Worm (Caenorhabditis elegans) whole organism, late embryonic: ENCODE measurements around the gene vps-41.

Source experiments
- C08G9.2 ChIP-seq: sonication (generic microtip); optimal IDR thresholded peaks from 2 replicates; lab custom pipeline; 2016; ENCODE audit warnings: mild to moderate bottlenecking, missing genetic modification characterization, moderate library complexity, missing compliant biosample characterization
- C38D4.7 ChIP-seq: fragments of 200-800 bp; sonication (Bioruptor generic); optimal IDR thresholded peaks from 2 replicates; lab custom pipeline; 2018; ENCODE audit warnings: mild to moderate bottlenecking, missing genetic modification characterization, moderate library complexity, missing compliant biosample characterization
- F13H6.1 ChIP-seq: sonication (generic microtip); optimal IDR thresholded peaks from 2 replicates; lab custom pipeline; 2016; ENCODE audit warnings: missing genetic modification characterization, missing compliant biosample characterization
- K02D7.2 ChIP-seq: sonication (generic microtip); optimal IDR thresholded peaks from 2 replicates; lab custom pipeline; 2017; ENCODE audit warnings: mild to moderate bottlenecking, missing genetic modification characterization, missing compliant biosample characterization
- K09A11.1 ChIP-seq: sonication (generic microtip); optimal IDR thresholded peaks from 2 replicates; lab custom pipeline; 2017; ENCODE audit warnings: antibody characterized with exemption, mild to moderate bottlenecking, missing genetic modification characterization, missing compliant biosample characterization; ENCODE audit not compliant: insufficient read depth
- T23F11.4 ChIP-seq: fragments of 200-800 bp; sonication (Bioruptor generic); optimal IDR thresholded peaks from 2 replicates; lab custom pipeline; 2018; ENCODE audit warnings: mild to moderate bottlenecking, missing genetic modification characterization, missing compliant biosample characterization
- ahr-1 ChIP-seq: sonication (generic microtip); optimal IDR thresholded peaks from 2 replicates; lab custom pipeline; 2016; ENCODE audit warnings: missing genetic modification characterization, missing compliant biosample characterization
- ceh-14 ChIP-seq: sonication (generic microtip); optimal IDR thresholded peaks from 2 replicates; lab custom pipeline; 2016; ENCODE audit warnings: missing genotype, missing genetic modification characterization, missing compliant biosample characterization
- ceh-19 ChIP-seq: fragments of 200-800 bp; sonication (Bioruptor generic); optimal IDR thresholded peaks from 2 replicates; lab custom pipeline; 2018; ENCODE audit warnings: mild to moderate bottlenecking, missing genetic modification characterization, missing compliant biosample characterization
- ceh-31 ChIP-seq: sonication (generic microtip); optimal IDR thresholded peaks from 2 replicates; lab custom pipeline; 2016; ENCODE audit warnings: missing genetic modification characterization, missing compliant biosample characterization
- ceh-6 ChIP-seq: fragments of 200-800 bp; sonication (Bioruptor generic); optimal IDR thresholded peaks from 2 replicates; lab custom pipeline; 2018; ENCODE audit warnings: mild to moderate bottlenecking, missing genetic modification characterization, missing compliant biosample characterization
- elt-2 ChIP-seq: sonication (generic microtip); optimal IDR thresholded peaks from 2 replicates; lab custom pipeline; 2016; ENCODE audit warnings: missing genetic modification reagents, missing genetic modification characterization, missing compliant biosample characterization
- eyg-1 ChIP-seq: sonication (generic microtip); optimal IDR thresholded peaks from 2 replicates; lab custom pipeline; 2016; ENCODE audit warnings: missing genotype, missing genetic modification characterization, missing compliant biosample characterization
- fax-1 ChIP-seq: sonication (generic microtip); optimal IDR thresholded peaks from 2 replicates; lab custom pipeline; 2016; ENCODE audit warnings: missing genotype, missing genetic modification characterization, missing compliant biosample characterization
- fkh-10 ChIP-seq: fragments of 150-350 bp; optimal IDR thresholded peaks from 2 replicates; lab custom pipeline; 2014; ENCODE audit warnings: missing biosample characterization, missing genetic modification reagents, missing genetic modification characterization
- hlh-13 ChIP-seq: fragments of 200-800 bp; sonication (Bioruptor generic); optimal IDR thresholded peaks from 2 replicates; lab custom pipeline; 2018; ENCODE audit warnings: mild to moderate bottlenecking, missing genetic modification characterization, missing compliant biosample characterization
- hlh-15 ChIP-seq: sonication (generic microtip); optimal IDR thresholded peaks from 2 replicates; lab custom pipeline; 2016; ENCODE audit warnings: missing genetic modification characterization, missing compliant biosample characterization
- hlh-6 ChIP-seq: sonication (generic microtip); optimal IDR thresholded peaks from 2 replicates; lab custom pipeline; 2016; ENCODE audit warnings: missing genotype, missing genetic modification characterization, missing compliant biosample characterization
- hlh-8 ChIP-seq: sonication (generic microtip); optimal IDR thresholded peaks from 2 replicates; lab custom pipeline; 2016; ENCODE audit warnings: missing genotype, missing genetic modification characterization, missing compliant biosample characterization
- lim-6 ChIP-seq: sonication (generic microtip); optimal IDR thresholded peaks from 2 replicates; lab custom pipeline; 2016; ENCODE audit warnings: missing genetic modification characterization, missing compliant biosample characterization
- madf-2 ChIP-seq: sonication (generic microtip); optimal IDR thresholded peaks from 2 replicates; lab custom pipeline; 2017; ENCODE audit warnings: missing genetic modification characterization, missing compliant biosample characterization
- nhr-11 ChIP-seq: fragments of 150-350 bp; optimal IDR thresholded peaks from 2 replicates; lab custom pipeline; 2014; ENCODE audit warnings: missing biosample characterization, missing genetic modification characterization
- nhr-232 ChIP-seq: sonication (generic microtip); optimal IDR thresholded peaks from 2 replicates; lab custom pipeline; 2016; ENCODE audit warnings: missing genetic modification characterization, missing compliant biosample characterization
- odd-2 ChIP-seq: sonication (generic microtip); optimal IDR thresholded peaks from 2 replicates; lab custom pipeline; 2017; ENCODE audit warnings: antibody characterized with exemption, mild to moderate bottlenecking, missing genetic modification characterization, missing compliant biosample characterization
- pag-3 ChIP-seq: sonication (generic microtip); optimal IDR thresholded peaks from 2 replicates; lab custom pipeline; 2016; ENCODE audit warnings: missing compliant biosample characterization, missing genetic modification characterization, borderline replicate concordance
- pha-2 ChIP-seq: sonication (generic microtip); optimal IDR thresholded peaks from 2 replicates; lab custom pipeline; 2017; ENCODE audit warnings: mild to moderate bottlenecking, missing genetic modification characterization, missing compliant biosample characterization
- ref-2 ChIP-seq: sonication (generic microtip); optimal IDR thresholded peaks from 2 replicates; lab custom pipeline; 2016; ENCODE audit warnings: missing genetic modification characterization, missing compliant biosample characterization
- rnt-1 ChIP-seq: sonication (generic microtip); optimal IDR thresholded peaks from 2 replicates; lab custom pipeline; 2016; ENCODE audit warnings: missing genetic modification characterization, missing compliant biosample characterization
- sox-2 ChIP-seq: fragments of 200-800 bp; sonication (Bioruptor generic); IDR thresholded peaks from 2 replicates; pipeline ENCODE4 v1.3.6; 2022; ENCODE audit warnings: missing genetic modification reagents, missing genetic modification characterization, missing compliant biosample characterization
- sox-4 ChIP-seq: sonication (generic microtip); optimal IDR thresholded peaks from 2 replicates; lab custom pipeline; 2017; ENCODE audit warnings: mild to moderate bottlenecking, missing genetic modification characterization, inconsistent platforms, missing compliant biosample characterization
- tbx-2 ChIP-seq: sonication (generic microtip); optimal IDR thresholded peaks from 2 replicates; lab custom pipeline; 2016; ENCODE audit warnings: missing genetic modification characterization, missing compliant biosample characterization
- ttx-3 ChIP-seq: sonication (generic microtip); optimal IDR thresholded peaks from 2 replicates; lab custom pipeline; 2016; ENCODE audit warnings: missing genetic modification reagents, missing genetic modification characterization, missing compliant biosample characterization
- unc-3 ChIP-seq, 2 experiments: fragments of 200-800 bp in 1 of 2; sonication (Bioruptor generic) in 1 of 2; sonication (generic microtip) in 1 of 2; conservative IDR thresholded peaks in 1 of 2; optimal IDR thresholded peaks in 1 of 2; 2 replicates each; pipeline versions ENCODE4 v1.3.6 to Lab custom; 2016 to 2022; ENCODE audit warnings: missing compliant biosample characterization in 2 of 2, missing genetic modification characterization in 2 of 2, missing genetic modification reagents in 1 of 2
- unc-42 ChIP-seq: sonication (generic microtip); optimal IDR thresholded peaks from 2 replicates; lab custom pipeline; 2016; ENCODE audit warnings: missing genotype, missing genetic modification characterization, missing compliant biosample characterization
- unc-55 ChIP-seq: sonication (generic microtip); optimal IDR thresholded peaks from 2 replicates; lab custom pipeline; 2017; ENCODE audit warnings: missing biosample characterization, missing genetic modification reagents, missing genetic modification characterization

The vps-41 gene

ce11 chrX:5249603-5250002 lies 34.0 kb upstream of the vps-41 start, which contains the start of gene Y34B4A.10:
Gene Y34B4A.10 (plus strand): TSS chrX:5249903.
- TF ChIP-seq unc-42 (tag; lab: Kevin White, UChicago) = no peak
- TF ChIP-seq madf-2 (tag; lab: Kevin White, UChicago) = no peak
- no peak for TF ChIP-seq unc-55 (GFP tag; lab: Kevin White, UChicago)
- TF ChIP-seq T23F11.4 (GFP tag; lab: Kevin White, UChicago) = no peak
- no peak for TF ChIP-seq C38D4.7 (GFP tag; lab: Kevin White, UChicago)
- TF ChIP-seq fkh-10 (GFP tag; lab: Kevin White, UChicago) = no peak
- TF ChIP-seq K02D7.2 (tag; lab: Kevin White, UChicago) = no peak
- no peak for TF ChIP-seq sox-4 (tag; lab: Kevin White, UChicago)
- no peak for TF ChIP-seq lim-6 (tag; lab: Kevin White, UChicago)
- TF ChIP-seq sox-2 = no peak
- no peak for TF ChIP-seq pag-3
- no peak for TF ChIP-seq ceh-19 (GFP tag; lab: Kevin White, UChicago)

- TF ChIP-seq elt-2 (tag; lab: Kevin White, UChicago) (peak; percentile 47), fax-1 (tag; lab: Kevin White, UChicago) (no peak)
Observed at ce11 chrX:5252798-5253197, 30.8 kb upstream of the vps-41 start, which contains the start of gene nspg-14. Gene nspg-14 (plus strand): TSS chrX:5253047.

ce11 chrX:5254894-5255293 lies 28.7 kb upstream of the vps-41 start, which contains the start of gene nspg-13:
Gene nspg-13 (plus strand): TSS chrX:5255194.
- TF ChIP-seq pha-2 (tag; lab: Kevin White, UChicago) (no peak), eyg-1 (tag; lab: Kevin White, UChicago) (no peak), hlh-13 (GFP tag; lab: Kevin White, UChicago) (no peak), hlh-15 (tag; lab: Kevin White, UChicago) (no peak), K09A11.1 (tag; lab: Kevin White, UChicago) (no peak), ref-2 (tag; lab: Kevin White, UChicago) (no peak), odd-2 (tag; lab: Kevin White, UChicago) (no peak), ahr-1 (tag; lab: Kevin White, UChicago) (no peak), ceh-14 (tag; lab: Kevin White, UChicago) (no peak), C08G9.2 (no peak), ttx-3 (tag; lab: Kevin White, UChicago) (no peak), ceh-31 (tag; lab: Kevin White, UChicago) (no peak), tbx-2 (tag; lab: Kevin White, UChicago) (no peak)

- no peak for TF ChIP-seq nhr-11 (tag; lab: Kevin White, UChicago)
- TF ChIP-seq, all 69 proteins: peak for 0
Observed at ce11 chrX:5255320-5255719, 28.3 kb upstream of the vps-41 start.

- no peak for TF ChIP-seq rnt-1
- TF ChIP-seq ahr-1 (tag; lab: Kevin White, UChicago) = no peak
- no peak for TF ChIP-seq fkh-10 (GFP tag; lab: Kevin White, UChicago)
- no peak for TF ChIP-seq F13H6.1 (tag; lab: Kevin White, UChicago)
Observed at ce11 chrX:5256999-5257398, 26.6 kb upstream of the vps-41 start, which contains the start of gene nspg-12. Gene nspg-12 (plus strand): TSS chrX:5257299.

ce11 chrX:5260389-5260788 lies 23.2 kb upstream of the vps-41 start:
- TF ChIP-seq ceh-6 (GFP tag; lab: Kevin White, UChicago) (no peak), K02D7.2 (tag; lab: Kevin White, UChicago) (no peak), hlh-6 (tag; lab: Kevin White, UChicago) (no peak), unc-3 (GFP tag; conservative IDR thresholded peaks at IDR 0.05; lab: Robert Waterston, UW) (no peak), unc-3 (tag; optimal IDR thresholded peaks at IDR 0.05; lab: Kevin White, UChicago) (no peak), nhr-11 (tag; lab: Kevin White, UChicago) (no peak), hlh-8 (tag; lab: Kevin White, UChicago) (no peak), nhr-232 (no peak), C08G9.2 (no peak)
- TF ChIP-seq, all 69 proteins: peak for 0
